Worm (Caenorhabditis elegans) whole organism, L4/young adult: ENCODE data around the gene nlp-2.

Source experiments
- dao-5 ChIP-seq: sonication (generic microtip); optimal IDR thresholded peaks from 2 replicates; lab custom pipeline; 2016; ENCODE audit warnings: missing genotype, missing genetic modification characterization, moderate library complexity, missing compliant biosample characterization
- him-1 ChIP-seq: sonication (generic microtip); optimal IDR thresholded peaks from 2 replicates; lab custom pipeline; 2016; ENCODE audit warnings: missing genotype, missing genetic modification reagents, missing genetic modification characterization, missing compliant biosample characterization

ce11 chrX:2352929-2353328 is 8.4 kb upstream of the nlp-2 start:
- TF ChIP-seq dao-5 (tag; lab: Kevin White, UChicago) (no peak), him-1 (tag; lab: Kevin White, UChicago) (no peak)
